Fruit fly (Drosophila melanogaster) whole organism, pupa: ENCODE data around the gene CG6026.

ENCODE experiments used
- CG12605 ChIP-seq: fragments of 200-800 bp; sonication (Bioruptor generic); IDR thresholded peaks from 2 replicates; pipeline ENCODE4 v1.3.6; 2022; ENCODE audit warnings: missing biosample characterization, missing genetic modification characterization
- CG17806 ChIP-seq: fragments of 200-800 bp; sonication (Bioruptor generic); optimal IDR thresholded peaks from 2 replicates; lab custom pipeline; 2018; ENCODE audit warnings: missing biosample characterization, mild to moderate bottlenecking, missing genetic modification characterization, moderate library complexity
- CG34367 ChIP-seq: fragments of 200-800 bp; sonication (Bioruptor generic); optimal IDR thresholded peaks from 2 replicates; lab custom pipeline; 2018; ENCODE audit warnings: missing biosample characterization, mild to moderate bottlenecking, missing genetic modification characterization
- CG8301 ChIP-seq: fragments of 200-800 bp; sonication (Bioruptor generic); optimal IDR thresholded peaks from 2 replicates; lab custom pipeline; 2018; ENCODE audit warnings: missing biosample characterization, mild to moderate bottlenecking, missing genetic modification characterization
- CG9948 ChIP-seq: fragments of 200-800 bp; sonication (Bioruptor generic); optimal IDR thresholded peaks from 2 replicates; lab custom pipeline; 2018; ENCODE audit warnings: missing biosample characterization, mild to moderate bottlenecking, missing genetic modification characterization, moderate library complexity
- Pif1A ChIP-seq: fragments of 200-800 bp; sonication (Bioruptor generic); optimal IDR thresholded peaks from 3 replicates; lab custom pipeline; 2016; ENCODE audit warnings: missing biosample characterization, missing genetic modification characterization
- gl ChIP-seq: fragments of 200-800 bp; sonication (Bioruptor generic); optimal IDR thresholded peaks from 2 replicates; lab custom pipeline; 2018; ENCODE audit warnings: missing biosample characterization, mild to moderate bottlenecking, missing genetic modification characterization

- no peak for TF ChIP-seq CG9948 (tag; lab: Kevin White, UChicago)
- TF ChIP-seq CG17806 (tag; lab: Kevin White, UChicago), result no peak
- no peak for TF ChIP-seq Pif1A (GFP tag; lab: Kevin White, UChicago)
- no peak for TF ChIP-seq gl (tag; lab: Kevin White, UChicago)
- TF ChIP-seq CG8301 (tag; lab: Kevin White, UChicago), result no peak
- TF ChIP-seq CG34367 (tag; lab: Kevin White, UChicago), result no peak
- no peak for TF ChIP-seq CG12605 (GFP tag; lab: Robert Waterston, UW)
Measured at dm6 chr3R:19051247-19051646, 17.9 kb downstream of the CG6026 start.
